Fruit fly (Drosophila melanogaster) whole organism, wandering third instar larva: Measurements from ENCODE around the gene CG13949.

Experiments
- Abd-B ChIP-seq: fragments of >200 bp; optimal IDR thresholded peaks from 2 replicates; lab custom pipeline; 2017; ENCODE audit warnings: missing biosample characterization, missing genetic modification characterization
- CG32264 ChIP-seq: fragments of 200-800 bp; sonication (Bioruptor generic); optimal IDR thresholded peaks from 2 replicates; lab custom pipeline; 2016; ENCODE audit warnings: missing biosample characterization, missing genetic modification characterization
- CG9705 ChIP-seq: fragments of 200-800 bp; sonication (Bioruptor generic); optimal IDR thresholded peaks from 2 replicates; lab custom pipeline; 2018; ENCODE audit warnings: missing biosample characterization, mild to moderate bottlenecking, missing genetic modification characterization
- CrebA ChIP-seq: fragments of 200-800 bp; sonication (Bioruptor generic); optimal IDR thresholded peaks from 2 replicates; lab custom pipeline; 2016; ENCODE audit warnings: missing biosample characterization, mild to moderate bottlenecking, missing genetic modification characterization, borderline replicate concordance
- Dfd ChIP-seq: fragments of >200 bp; optimal IDR thresholded peaks from 2 replicates; lab custom pipeline; 2017; ENCODE audit warnings: missing biosample characterization, missing genetic modification characterization
- Dif ChIP-seq: fragments of 200-275, 200-300 bp; sonication (Bioruptor generic); optimal IDR thresholded peaks from 2 replicates; lab custom pipeline; 2018; ENCODE audit warnings: missing biosample characterization, missing genetic modification characterization; ENCODE audit not compliant: partially characterized antibody
- GATAd ChIP-seq: sonication (Bioruptor generic); optimal IDR thresholded peaks from 2 replicates; lab custom pipeline; 2016; ENCODE audit warnings: missing biosample characterization, missing genetic modification characterization
- HLH106 ChIP-seq: fragments of 200-800 bp; optimal IDR thresholded peaks from 3 replicates; lab custom pipeline; 2019; ENCODE audit warnings: missing biosample characterization, mild to moderate bottlenecking, missing genetic modification characterization, moderate library complexity
- Hnf4 ChIP-seq: fragments of 200-800 bp; sonication (Bioruptor generic); optimal IDR thresholded peaks from 2 replicates; lab custom pipeline; 2016; ENCODE audit warnings: missing biosample characterization, mild to moderate bottlenecking, missing genetic modification characterization
- Hr78 ChIP-seq: fragments of >200 bp; optimal IDR thresholded peaks from 2 replicates; lab custom pipeline; 2017; ENCODE audit warnings: missing biosample characterization, missing genetic modification characterization
- Hr83 ChIP-seq: fragments of 200-300 bp; sonication (Bioruptor generic); optimal IDR thresholded peaks from 2 replicates; lab custom pipeline; 2016; ENCODE audit warnings: missing biosample characterization, mild to moderate bottlenecking, missing genetic modification characterization, moderate library complexity; ENCODE audit not compliant: poor library complexity, severe bottlenecking
- Jra ChIP-seq: sonication (Bioruptor generic); optimal IDR thresholded peaks from 2 replicates; lab custom pipeline; 2016; ENCODE audit warnings: missing biosample characterization, missing genetic modification characterization
- Mio ChIP-seq: sonication (Bioruptor generic); optimal IDR thresholded peaks from 2 replicates; lab custom pipeline; 2016; ENCODE audit warnings: missing biosample characterization, missing genetic modification characterization
- Myc ChIP-seq: fragments of >200 bp; optimal IDR thresholded peaks from 2 replicates; lab custom pipeline; 2017
- N ChIP-seq: fragments of >200 bp; optimal IDR thresholded peaks from 2 replicates; lab custom pipeline; 2018; ENCODE audit warnings: missing biosample characterization, missing external identifiers, missing genetic modification characterization
- OdsH ChIP-seq: fragments of 200-800 bp; sonication (Bioruptor generic); optimal IDR thresholded peaks from 2 replicates; lab custom pipeline; 2016; ENCODE audit warnings: missing biosample characterization, mild to moderate bottlenecking, missing genetic modification characterization
- Rel ChIP-seq, 2 experiments: fragments of 200-800 bp; sonication (Bioruptor generic) in 1 of 2; optimal IDR thresholded peaks; 2 replicates in 1 of 2; 3 replicates in 1 of 2; lab custom pipeline; 2016 to 2019; ENCODE audit warnings: mild to moderate bottlenecking in 2 of 2, missing biosample characterization in 2 of 2, missing genetic modification characterization in 2 of 2, moderate library complexity in 1 of 2
- Sp1 ChIP-seq: fragments of 200-800 bp; sonication (Bioruptor generic); optimal IDR thresholded peaks from 3 replicates; lab custom pipeline; 2019; ENCODE audit warnings: missing biosample characterization, mild to moderate bottlenecking, missing genetic modification characterization, moderate library complexity
- Vsx2 ChIP-seq: fragments of 200-300, 225-300 bp; sonication (Bioruptor generic); optimal IDR thresholded peaks from 2 replicates; lab custom pipeline; 2018; ENCODE audit warnings: missing biosample characterization, missing genetic modification characterization; ENCODE audit not compliant: partially characterized antibody
- br ChIP-seq: fragments of 200-800 bp; sonication (Bioruptor generic); optimal IDR thresholded peaks from 2 replicates; lab custom pipeline; 2016; ENCODE audit warnings: missing biosample characterization, missing genetic modification characterization
- brk ChIP-seq: fragments of 200-800 bp; sonication (Bioruptor generic); optimal IDR thresholded peaks from 2 replicates; lab custom pipeline; 2016; ENCODE audit warnings: missing biosample characterization, mild to moderate bottlenecking, missing genetic modification characterization
- dl ChIP-seq, 2 experiments: fragments of 175-275, 200-275 bp in 1 of 2; fragments of 200-275 bp in 1 of 2; sonication (Bioruptor generic); optimal IDR thresholded peaks; lab custom pipeline; 2018; ENCODE audit warnings: mild to moderate bottlenecking in 2 of 2, missing biosample characterization in 2 of 2, missing genetic modification characterization in 2 of 2, moderate library complexity in 2 of 2; ENCODE audit not compliant: partially characterized antibody in 2 of 2, insufficient read depth in 1 of 2
- dmrt93B ChIP-seq: fragments of 200-800 bp; sonication (Bioruptor generic); optimal IDR thresholded peaks from 2 replicates; lab custom pipeline; 2018; ENCODE audit warnings: missing biosample characterization, mild to moderate bottlenecking, missing genetic modification characterization
- dsf ChIP-seq: sonication (Bioruptor generic); optimal IDR thresholded peaks from 2 replicates; lab custom pipeline; 2016; ENCODE audit warnings: missing biosample characterization, missing genetic modification characterization, borderline replicate concordance
- ey ChIP-seq: fragments of 200-800 bp; sonication (Bioruptor generic); optimal IDR thresholded peaks from 2 replicates; lab custom pipeline; 2016; ENCODE audit warnings: missing biosample characterization, missing genetic modification characterization
- foxo ChIP-seq, 2 experiments: fragments of 200-800 bp; sonication (Bioruptor generic); optimal IDR thresholded peaks; 2 replicates in 1 of 2; 3 replicates in 1 of 2; lab custom pipeline; 2016 to 2017; ENCODE audit warnings: missing biosample characterization in 2 of 2, missing genetic modification characterization in 2 of 2
- fru ChIP-seq: fragments of 200-800 bp; sonication (Bioruptor generic); optimal IDR thresholded peaks from 3 replicates; lab custom pipeline; 2016; ENCODE audit warnings: missing biosample characterization, mild to moderate bottlenecking, missing genetic modification characterization
- h ChIP-seq: fragments of 200-800 bp; sonication (Bioruptor generic); optimal IDR thresholded peaks from 3 replicates; lab custom pipeline; 2016; ENCODE audit warnings: missing biosample characterization, mild to moderate bottlenecking, missing genetic modification characterization
- jim ChIP-seq: fragments of 175-275, 200-325 bp; sonication (Bioruptor generic); optimal IDR thresholded peaks from 2 replicates; lab custom pipeline; 2016; ENCODE audit warnings: missing biosample characterization, mild to moderate bottlenecking, missing genetic modification characterization
- lola ChIP-seq: fragments of >200 bp; optimal IDR thresholded peaks from 2 replicates; lab custom pipeline; 2017; ENCODE audit warnings: missing biosample characterization, missing genetic modification characterization
- pan ChIP-seq: fragments of >200 bp; optimal IDR thresholded peaks from 2 replicates; lab custom pipeline; 2017
- psq ChIP-seq: fragments of 200-800 bp; sonication (Bioruptor generic); optimal IDR thresholded peaks from 3 replicates; lab custom pipeline; 2017; ENCODE audit warnings: missing biosample characterization, mild to moderate bottlenecking, missing genetic modification characterization, moderate library complexity
- rgr ChIP-seq: fragments of 200-800 bp; sonication (Bioruptor generic); optimal IDR thresholded peaks from 3 replicates; lab custom pipeline; 2016; ENCODE audit warnings: missing biosample characterization, mild to moderate bottlenecking, missing genetic modification characterization
- sage ChIP-seq: fragments of 200-800 bp; sonication (Bioruptor generic); optimal IDR thresholded peaks from 2 replicates; lab custom pipeline; 2016; ENCODE audit warnings: missing biosample characterization, mild to moderate bottlenecking, missing genetic modification characterization
- sv ChIP-seq: fragments of 200-800 bp; sonication (Bioruptor generic); optimal IDR thresholded peaks from 3 replicates; lab custom pipeline; 2016; ENCODE audit warnings: missing biosample characterization, missing genetic modification characterization
- tai ChIP-seq: sonication (Bioruptor generic); optimal IDR thresholded peaks from 2 replicates; lab custom pipeline; 2016; ENCODE audit warnings: missing biosample characterization, missing genetic modification characterization
- usp ChIP-seq: fragments of >200 bp; optimal IDR thresholded peaks from 2 replicates; lab custom pipeline; 2017; ENCODE audit warnings: missing biosample characterization, missing genetic modification characterization
- woc ChIP-seq: sonication (Bioruptor generic); optimal IDR thresholded peaks from 2 replicates; lab custom pipeline; 2016; ENCODE audit warnings: missing biosample characterization, mild to moderate bottlenecking, missing genetic modification characterization

Gene CG13949

dm6 chr2L:852647-853111, 2.5 kb upstream of the CG13949 start, which contains the start of the genes CG4291 and kraken:
Gene CG4291, minus strand, starts transcription at chr2L:852730.
Gene kraken, plus strand, starts transcription at chr2L:852768.
- TF ChIP-seq Abd-B (GFP tag; lab: Kevin White, UChicago) (no peak), jim (GFP tag; lab: Kevin White, UChicago) (no peak), sage (GFP tag; lab: Kevin White, UChicago) (no peak), OdsH (GFP tag; lab: Kevin White, UChicago) (peak; percentile 23), Hr78 (GFP tag; lab: Kevin White, UChicago) (no peak), Rel (GFP tag; optimal IDR thresholded peaks at IDR 0.05; lab: Kevin White, UChicago) (no peak), Rel (tag; optimal IDR thresholded peaks at IDR 0.05; lab: Kevin White, UChicago) (peak; percentile 43), Hnf4 (peak; percentile 70), foxo (GFP tag; optimal IDR thresholded peaks at IDR 0.05; lab: Kevin White, UChicago) (peak in 1 of 2 experiments; percentile 61), HLH106 (peak; percentile 51), h (GFP tag; lab: Kevin White, UChicago) (peak; percentile 74), psq (GFP tag; lab: Kevin White, UChicago) (peak; percentile 35), ey (GFP tag; lab: Kevin White, UChicago) (peak; percentile 36), rgr (GFP tag; lab: Kevin White, UChicago) (peak; percentile 66), Myc (lab: Kevin White, UChicago) (peak; percentile 96), fru (GFP tag; lab: Kevin White, UChicago) (peak; percentile 15), br (GFP tag; lab: Kevin White, UChicago) (peak; percentile 43), Hr83 (GFP tag; lab: Kevin White, UChicago) (peak; percentile 60), pan (lab: Kevin White, UChicago) (no peak), CG9705 (GFP tag; lab: Kevin White, UChicago) (peak; percentile 45), woc (GFP tag; lab: Kevin White, UChicago) (peak; percentile 26), Sp1 (peak; percentile 49), sv (GFP tag; lab: Kevin White, UChicago) (peak; percentile 59), GATAd (GFP tag; lab: Kevin White, UChicago) (no peak)

- TF ChIP-seq rgr (GFP tag; lab: Kevin White, UChicago): peak; percentile 80
- no peak for TF ChIP-seq brk
- no peak for TF ChIP-seq sage (GFP tag; lab: Kevin White, UChicago)
- no peak for TF ChIP-seq Hr78 (GFP tag; lab: Kevin White, UChicago)
- no peak for TF ChIP-seq dl (GFP tag; optimal IDR thresholded peaks at IDR 0.05; lab: Kevin White, UChicago; ENCODE audit: insufficient read depth in 1 of 2, partially characterized antibody in 2 of 2)
- no peak for TF ChIP-seq N (GFP tag; lab: Kevin White, UChicago)
- TF ChIP-seq CG9705 (GFP tag; lab: Kevin White, UChicago): peak; percentile 7
- TF ChIP-seq ey (GFP tag; lab: Kevin White, UChicago): peak; percentile 16
- TF ChIP-seq HLH106: peak; percentile 15
- TF ChIP-seq fru (GFP tag; lab: Kevin White, UChicago): peak; percentile 51
- no peak for TF ChIP-seq lola (GFP tag; lab: Kevin White, UChicago)
- TF ChIP-seq Jra (GFP tag; lab: Kevin White, UChicago): peak; percentile 65
- TF ChIP-seq Hr83 (GFP tag; lab: Kevin White, UChicago): peak; percentile 99
- TF ChIP-seq h (GFP tag; lab: Kevin White, UChicago): peak; percentile 86
- TF ChIP-seq dmrt93B (GFP tag; lab: Kevin White, UChicago): no peak
- TF ChIP-seq foxo (GFP tag; optimal IDR thresholded peaks at IDR 0.05; lab: Kevin White, UChicago): peak in 1 of 2 experiments; percentile 42
- TF ChIP-seq psq (GFP tag; lab: Kevin White, UChicago): peak; percentile 18
- no peak for TF ChIP-seq Abd-B (GFP tag; lab: Kevin White, UChicago)
- no peak for TF ChIP-seq usp (GFP tag; lab: Kevin White, UChicago)
- no peak for TF ChIP-seq tai (GFP tag; lab: Kevin White, UChicago)
- no peak for TF ChIP-seq CG32264 (GFP tag; lab: Kevin White, UChicago)
- no peak for TF ChIP-seq Rel (GFP tag; optimal IDR thresholded peaks at IDR 0.05; lab: Kevin White, UChicago)
- no peak for TF ChIP-seq Rel (tag; optimal IDR thresholded peaks at IDR 0.05; lab: Kevin White, UChicago)
- peak; percentile 43 for TF ChIP-seq br (GFP tag; lab: Kevin White, UChicago)
- TF ChIP-seq woc (GFP tag; lab: Kevin White, UChicago): no peak
- TF ChIP-seq jim (GFP tag; lab: Kevin White, UChicago): peak; percentile 83
- no peak for TF ChIP-seq Mio
- no peak for TF ChIP-seq Vsx2 (GFP tag; lab: Kevin White, UChicago)
- no peak for TF ChIP-seq Dfd (GFP tag; lab: Kevin White, UChicago)
- peak; percentile 76 for TF ChIP-seq OdsH (GFP tag; lab: Kevin White, UChicago)
- TF ChIP-seq dsf (GFP tag; lab: Kevin White, UChicago): no peak
- no peak for TF ChIP-seq CrebA (GFP tag; lab: Kevin White, UChicago)
- no peak for TF ChIP-seq Dif (GFP tag; lab: Kevin White, UChicago)
- peak; percentile 67 for TF ChIP-seq Hnf4
- no peak for TF ChIP-seq GATAd (GFP tag; lab: Kevin White, UChicago)
- no peak for TF ChIP-seq Myc (lab: Kevin White, UChicago)
- TF ChIP-seq sv (GFP tag; lab: Kevin White, UChicago): no peak
- no peak for TF ChIP-seq pan (lab: Kevin White, UChicago)
- TF ChIP-seq Sp1: peak; percentile 39
These were observed 864 bp downstream of the CG13949 start for dm6 chr2L:856001-856400.
